Fruit fly (Drosophila melanogaster) whole organism, embryonic: ENCODE data around the gene SecCl.

Experiments
- Abd-B ChIP-seq: fragments of 200-800 bp; sonication (Bioruptor generic); optimal IDR thresholded peaks from 2 replicates; lab custom pipeline; 2018; ENCODE audit warnings: missing biosample characterization, mild to moderate bottlenecking, missing genetic modification characterization, moderate library complexity
- Antp ChIP-seq: fragments of 200-800 bp; sonication (Bioruptor generic); optimal IDR thresholded peaks from 3 replicates; lab custom pipeline; 2016; ENCODE audit warnings: missing biosample characterization, missing genetic modification characterization
- Asciz ChIP-seq: fragments of 200-800 bp; sonication (Bioruptor generic); optimal IDR thresholded peaks from 2 replicates; lab custom pipeline; 2017; ENCODE audit warnings: missing biosample characterization, mild to moderate bottlenecking, missing genetic modification characterization, missing genetic modification reagents
- CG10147 ChIP-seq: fragments of 200-800 bp; sonication (Bioruptor generic); optimal IDR thresholded peaks from 2 replicates; lab custom pipeline; 2019; ENCODE audit warnings: missing biosample characterization, mild to moderate bottlenecking, missing genetic modification characterization, moderate library complexity
- CG10979 ChIP-seq: fragments of 200-800 bp; sonication (Bioruptor generic); optimal IDR thresholded peaks from 2 replicates; lab custom pipeline; 2018; ENCODE audit warnings: missing biosample characterization, mild to moderate bottlenecking, missing genetic modification characterization, moderate library complexity
- CG11085 ChIP-seq: fragments of 200-800 bp; sonication (Bioruptor generic); IDR thresholded peaks from 2 replicates; pipeline ENCODE4 v1.3.6; 2022; ENCODE audit warnings: missing biosample characterization, missing genetic modification characterization
- CG11093 ChIP-seq: fragments of 200-800 bp; sonication (Bioruptor generic); IDR thresholded peaks from 3 replicates; pipeline ENCODE4 v1.3.6; 2022; ENCODE audit warnings: missing biosample characterization, missing genetic modification characterization
- CG12942 ChIP-seq: fragments of 200-800 bp; sonication (Bioruptor generic); optimal IDR thresholded peaks from 3 replicates; lab custom pipeline; 2016; ENCODE audit warnings: missing biosample characterization, missing genetic modification characterization
- CG13287 ChIP-seq: fragments of 200-800 bp; sonication (Bioruptor generic); IDR thresholded peaks from 2 replicates; pipeline ENCODE4 v1.3.6; 2022; ENCODE audit warnings: missing biosample characterization, missing genetic modification characterization; ENCODE audit not compliant: partially characterized antibody
- CG13775 ChIP-seq: fragments of 200-800 bp; sonication (Bioruptor generic); optimal IDR thresholded peaks from 3 replicates; lab custom pipeline; 2017; ENCODE audit warnings: missing biosample characterization, mild to moderate bottlenecking, missing genetic modification characterization
- CG1529 ChIP-seq: fragments of 200-800 bp; sonication (Bioruptor generic); optimal IDR thresholded peaks from 3 replicates; lab custom pipeline; 2018; ENCODE audit warnings: missing biosample characterization, missing genetic modification characterization
- CG15514 ChIP-seq: fragments of 200-800 bp; sonication (Bioruptor generic); optimal IDR thresholded peaks from 3 replicates; lab custom pipeline; 2017; ENCODE audit warnings: missing biosample characterization, missing genetic modification characterization, mild to moderate bottlenecking, moderate library complexity, missing genetic modification reagents
- CG17361 ChIP-seq: fragments of 200-800 bp; sonication (Bioruptor generic); IDR thresholded peaks from 3 replicates; pipeline ENCODE4 v1.3.6; 2022; ENCODE audit warnings: missing biosample characterization, missing genetic modification characterization
- CG17385 ChIP-seq: fragments of 200-800 bp; sonication (Bioruptor generic); optimal IDR thresholded peaks from 3 replicates; lab custom pipeline; 2018; ENCODE audit warnings: missing biosample characterization, mild to moderate bottlenecking, missing genetic modification characterization
- CG2202 ChIP-seq: fragments of 200-800 bp; sonication (Bioruptor generic); optimal IDR thresholded peaks from 2 replicates; lab custom pipeline; 2018; ENCODE audit warnings: missing biosample characterization, mild to moderate bottlenecking, missing genetic modification characterization
- CG33213 ChIP-seq: fragments of 200-800 bp; sonication (Bioruptor generic); optimal IDR thresholded peaks from 3 replicates; lab custom pipeline; 2016; ENCODE audit warnings: missing biosample characterization, missing genetic modification characterization
- CG33557 ChIP-seq: fragments of 200-800 bp; sonication (Bioruptor generic); optimal IDR thresholded peaks from 2 replicates; lab custom pipeline; 2019; ENCODE audit warnings: missing biosample characterization, mild to moderate bottlenecking, missing genetic modification characterization, moderate library complexity
- CG3407 ChIP-seq: fragments of 200-800 bp; sonication (Bioruptor generic); optimal IDR thresholded peaks from 2 replicates; lab custom pipeline; 2018; ENCODE audit warnings: missing biosample characterization, mild to moderate bottlenecking, missing genetic modification characterization
- CG4360 ChIP-seq: fragments of 200-800 bp; sonication (Bioruptor generic); IDR thresholded peaks from 2 replicates; pipeline ENCODE4 v1.3.6; 2022; ENCODE audit warnings: missing biosample characterization, missing genetic modification characterization
- CG4707 ChIP-seq: fragments of 200-800 bp; sonication (Bioruptor generic); optimal IDR thresholded peaks from 2 replicates; lab custom pipeline; 2018; ENCODE audit warnings: missing biosample characterization, mild to moderate bottlenecking, missing genetic modification characterization, moderate library complexity
- CG5953 ChIP-seq: fragments of 200-800 bp; sonication (Bioruptor generic); IDR thresholded peaks from 2 replicates; pipeline ENCODE4 v1.3.6; 2022; ENCODE audit warnings: missing biosample characterization, missing genetic modification characterization
- CG6683 ChIP-seq: fragments of 200-800 bp; sonication (Bioruptor generic); optimal IDR thresholded peaks from 2 replicates; lab custom pipeline; 2017; ENCODE audit warnings: missing biosample characterization, mild to moderate bottlenecking, missing genetic modification characterization, missing genetic modification reagents
- CG9817 ChIP-seq: fragments of 200-800 bp; sonication (Bioruptor generic); optimal IDR thresholded peaks from 2 replicates; lab custom pipeline; 2018; ENCODE audit warnings: missing biosample characterization, mild to moderate bottlenecking, missing genetic modification characterization, moderate library complexity
- CHES-1-like ChIP-seq: fragments of 200-800 bp; sonication (Bioruptor generic); optimal IDR thresholded peaks from 2 replicates; lab custom pipeline; 2016; ENCODE audit warnings: missing biosample characterization, missing genetic modification characterization
- Fer3 ChIP-seq: fragments of 200-800 bp; sonication (Bioruptor generic); optimal IDR thresholded peaks from 2 replicates; lab custom pipeline; 2018; ENCODE audit warnings: missing biosample characterization, mild to moderate bottlenecking, missing genetic modification characterization, moderate library complexity
- H2.0 ChIP-seq: fragments of 200-800 bp; sonication (Bioruptor generic); IDR thresholded peaks from 2 replicates; pipeline ENCODE4 v1.3.6; 2022; ENCODE audit warnings: missing biosample characterization, missing genetic modification characterization
- HmgZ ChIP-seq: fragments of 200-800 bp; sonication (Bioruptor generic); optimal IDR thresholded peaks from 2 replicates; lab custom pipeline; 2018; ENCODE audit warnings: missing biosample characterization, mild to moderate bottlenecking, missing genetic modification characterization
- Hmx ChIP-seq: fragments of 200-800 bp; sonication (Bioruptor generic); optimal IDR thresholded peaks from 2 replicates; lab custom pipeline; 2016; ENCODE audit warnings: missing biosample characterization, missing genetic modification characterization
- Scr ChIP-seq: fragments of 200-800 bp; sonication (Bioruptor generic); IDR thresholded peaks from 2 replicates; pipeline ENCODE4 v1.3.6; 2022; ENCODE audit warnings: missing biosample characterization, missing genetic modification characterization; ENCODE audit not compliant: partially characterized antibody
- Sin3A ChIP-seq: fragments of >200 bp; optimal IDR thresholded peaks from 2 replicates; lab custom pipeline; 2018
- Ssrp ChIP-seq: fragments of 200-800 bp; sonication (Bioruptor generic); optimal IDR thresholded peaks from 2 replicates; lab custom pipeline; 2018; ENCODE audit warnings: missing biosample characterization, mild to moderate bottlenecking, missing genetic modification characterization, moderate library complexity
- TFAM ChIP-seq: fragments of 200-800 bp; sonication (Bioruptor generic); optimal IDR thresholded peaks from 2 replicates; lab custom pipeline; 2017; ENCODE audit warnings: missing biosample characterization, missing genetic modification characterization, inconsistent platforms
- Usf ChIP-seq: fragments of 200-800 bp; sonication (Bioruptor generic); optimal IDR thresholded peaks from 2 replicates; lab custom pipeline; 2017; ENCODE audit warnings: missing genotype, missing biosample characterization, missing genetic modification characterization
- Xrp1 ChIP-seq: fragments of 200-800 bp; sonication (Bioruptor generic); IDR thresholded peaks from 2 replicates; pipeline ENCODE4 v1.3.6; 2022; ENCODE audit warnings: missing biosample characterization, missing genetic modification characterization
- ase ChIP-seq: fragments of 200-800 bp; sonication (Bioruptor generic); IDR thresholded peaks from 3 replicates; pipeline ENCODE4 v1.3.6; 2022; ENCODE audit warnings: missing biosample characterization, missing genetic modification characterization
- btn ChIP-seq: fragments of 200-800 bp; sonication (Bioruptor generic); optimal IDR thresholded peaks from 2 replicates; lab custom pipeline; 2016; ENCODE audit warnings: missing biosample characterization, missing genetic modification characterization
- cato ChIP-seq: fragments of 200-800 bp; sonication (Bioruptor generic); optimal IDR thresholded peaks from 2 replicates; lab custom pipeline; 2016; ENCODE audit warnings: missing biosample characterization, missing genetic modification characterization, borderline replicate concordance
- corto ChIP-seq: fragments of 200-800 bp; sonication (Bioruptor generic); optimal IDR thresholded peaks from 2 replicates; lab custom pipeline; 2016; ENCODE audit warnings: missing biosample characterization, mild to moderate bottlenecking, missing genetic modification characterization, moderate library complexity
- gsb ChIP-seq: fragments of 200-800 bp; sonication (Bioruptor generic); IDR thresholded peaks from 2 replicates; pipeline ENCODE4 v1.3.6; 2022; ENCODE audit warnings: missing biosample characterization, missing genetic modification characterization
- gsb-n ChIP-seq: fragments of 200-800 bp; sonication (Bioruptor generic); optimal IDR thresholded peaks from 3 replicates; lab custom pipeline; 2018; ENCODE audit warnings: missing biosample characterization, mild to moderate bottlenecking, missing genetic modification characterization
- gt ChIP-seq: fragments of 200-800 bp; sonication (Bioruptor generic); IDR thresholded peaks from 2 replicates; pipeline ENCODE4 v1.3.6; 2022; ENCODE audit warnings: missing biosample characterization, missing genetic modification characterization
- jumu ChIP-seq: fragments of 200-800 bp; sonication (Bioruptor generic); optimal IDR thresholded peaks from 3 replicates; lab custom pipeline; 2016; ENCODE audit warnings: missing biosample characterization, missing genetic modification characterization
- kni ChIP-seq: fragments of 200-800 bp; sonication (Bioruptor generic); optimal IDR thresholded peaks from 3 replicates; lab custom pipeline; 2017; ENCODE audit warnings: mild to moderate bottlenecking, missing biosample characterization, missing genetic modification reagents, missing genetic modification characterization
- lov ChIP-seq, 2 experiments: fragments of 200-800 bp in 1 of 2; fragments of >200 bp in 1 of 2; sonication (Bioruptor generic) in 1 of 2; IDR thresholded peaks in 1 of 2; optimal IDR thresholded peaks in 1 of 2; 2 replicates in 1 of 2; 3 replicates in 1 of 2; pipeline versions ENCODE4 v1.3.6 to Lab custom; 2017 to 2022; ENCODE audit warnings: missing biosample characterization in 1 of 2, missing genetic modification characterization in 1 of 2
- odd ChIP-seq: fragments of 200-800 bp; sonication (Bioruptor generic); optimal IDR thresholded peaks from 2 replicates; lab custom pipeline; 2017; ENCODE audit warnings: missing biosample characterization, mild to moderate bottlenecking, missing genetic modification characterization
- org-1 ChIP-seq: fragments of 200-800 bp; sonication (Bioruptor generic); optimal IDR thresholded peaks from 2 replicates; lab custom pipeline; 2017; ENCODE audit warnings: missing biosample characterization, missing genetic modification characterization
- rib ChIP-seq: fragments of 200-800 bp; sonication (Bioruptor generic); IDR thresholded peaks from 2 replicates; pipeline ENCODE4 v1.3.6; 2022; ENCODE audit warnings: missing biosample characterization, missing genetic modification characterization
- scrt ChIP-seq: fragments of 200-800 bp; sonication (Bioruptor generic); optimal IDR thresholded peaks from 2 replicates; lab custom pipeline; 2018; ENCODE audit warnings: missing biosample characterization, mild to moderate bottlenecking, missing genetic modification characterization, moderate library complexity
- slou ChIP-seq: fragments of 200-800 bp; sonication (Bioruptor generic); optimal IDR thresholded peaks from 3 replicates; lab custom pipeline; 2016; ENCODE audit warnings: missing biosample characterization, missing genetic modification characterization
- tio ChIP-seq: fragments of 200-800 bp; sonication (Bioruptor generic); optimal IDR thresholded peaks from 2 replicates; lab custom pipeline; 2017; ENCODE audit warnings: missing biosample characterization, missing genetic modification characterization, inconsistent platforms

SecCl gene

dm6 chr3L:17428779-17429178 lies 41.1 kb upstream of the SecCl start, which contains the start of gene Gorab (continued):
- TF ChIP-seq Abd-B (peak; percentile 96), slou (peak; percentile 79), CG12942 (GFP tag; lab: Kevin White, UChicago) (peak; percentile 90), kni (peak; percentile 5), Sin3A (lab: Kevin White, UChicago) (peak; percentile 46), CG13287 (GFP tag; lab: Robert Waterston, UW) (peak; percentile 62), gsb-n (tag; lab: Kevin White, UChicago) (peak; percentile 52), lov (optimal IDR thresholded peaks at IDR 0.05; lab: Kevin White, UChicago) (no peak), lov (GFP tag; IDR thresholded peaks at IDR 0.05; lab: Robert Waterston, UW) (peak; percentile 83; the same call in 2 of the 3 replicates), CG17385 (peak; percentile 68), cato (GFP tag; lab: Kevin White, UChicago) (peak; percentile 83), ase (GFP tag; lab: Robert Waterston, UW) (peak; percentile 97), org-1 (GFP tag; lab: Kevin White, UChicago) (peak; percentile 16), CG33213 (GFP tag; lab: Kevin White, UChicago) (peak; percentile 80), gt (peak; percentile 90), H2.0 (GFP tag; lab: Robert Waterston, UW) (peak; percentile 95), CG4360 (GFP tag; lab: Robert Waterston, UW) (peak; percentile 69), scrt (GFP tag; lab: Kevin White, UChicago) (peak; percentile 32), TFAM (GFP tag; lab: Kevin White, UChicago) (no peak), CG1529 (GFP tag; lab: Kevin White, UChicago) (peak; percentile 47), Usf (peak; percentile 78), corto (GFP tag; lab: Kevin White, UChicago) (peak; percentile 81), CG5953 (peak; percentile 84), jumu (GFP tag; lab: Kevin White, UChicago) (peak; percentile 35), gsb (GFP tag; lab: Robert Waterston, UW) (peak; percentile 78), Hmx (GFP tag; lab: Kevin White, UChicago) (peak; percentile 58), rib (GFP tag; lab: Robert Waterston, UW) (peak; percentile 89), CG17361 (GFP tag; lab: Robert Waterston, UW) (peak; percentile 93), odd (GFP tag; lab: Kevin White, UChicago) (peak; percentile 39), CG11085 (peak; percentile 94), CG3407 (GFP tag; lab: Kevin White, UChicago) (peak; percentile 49), Antp (peak; percentile 7), CG2202 (peak; percentile 57), CG4707 (GFP tag; lab: Kevin White, UChicago) (peak; percentile 44), Scr (peak; percentile 57), CG6683 (GFP tag; lab: Kevin White, UChicago) (peak; percentile 28), Fer3 (tag; lab: Kevin White, UChicago) (peak; percentile 87), Ssrp (peak; percentile 92), Xrp1 (GFP tag; lab: Robert Waterston, UW) (peak; percentile 97), CG15514 (GFP tag; lab: Kevin White, UChicago) (peak; percentile 86), CG9817 (peak; percentile 75), CG10147 (peak; percentile 87), tio (GFP tag; lab: Kevin White, UChicago) (peak; percentile 91), CG33557 (GFP tag; lab: Kevin White, UChicago) (peak; percentile 55), btn (GFP tag; lab: Kevin White, UChicago) (peak; percentile 8), CG13775 (GFP tag; lab: Kevin White, UChicago) (peak; percentile 91), Asciz (GFP tag; lab: Kevin White, UChicago) (peak; percentile 66), CG11093 (GFP tag; lab: Robert Waterston, UW) (peak; percentile 92), HmgZ (peak; percentile 81), CG10979 (tag; lab: Kevin White, UChicago) (peak; percentile 77), CHES-1-like (peak; percentile 72)
